Worm (Caenorhabditis elegans): ENCODE measurements around the gene K12H6.4.

- TF ChIP-seq ztf-4 (tag; optimal IDR thresholded peaks at IDR 0.05), result no peak
- no peak for TF ChIP-seq nhr-77 (tag; optimal IDR thresholded peaks at IDR 0.05)
- TF ChIP-seq ama-1 (optimal IDR thresholded peaks at IDR 0.05), result no peak
Measured at ce11 chrII:2777846-2778245, 46.2 kb downstream of the K12H6.4 start, which contains the start of gene F08D12.4.

All from whole organism, L3 larva.